Worm (Caenorhabditis elegans) whole organism, L1 larva: Measurements from ENCODE around the gene F13H8.11.
A peak's percentile ranks its signal among the peaks of the same experiment; 100 is the strongest.

ENCODE experiments used
- C04F5.9 ChIP-seq: sonication (generic microtip); optimal IDR thresholded peaks from 2 replicates; lab custom pipeline; 2016; ENCODE audit warnings: missing genetic modification characterization, missing compliant biosample characterization
- C16A3.4 ChIP-seq: fragments of 150-350 bp; optimal IDR thresholded peaks from 2 replicates; lab custom pipeline; 2014; ENCODE audit warnings: missing biosample characterization, missing genetic modification characterization
- aha-1 ChIP-seq: fragments of 150-350 bp; optimal IDR thresholded peaks from 2 replicates; lab custom pipeline; 2014; ENCODE audit warnings: missing biosample characterization, missing genetic modification characterization
- aly-2 ChIP-seq: fragments of 150-350 bp; optimal IDR thresholded peaks from 2 replicates; lab custom pipeline; 2014; ENCODE audit warnings: missing biosample characterization, missing genetic modification characterization
- ama-1 ChIP-seq: fragments of 150-350 bp; optimal IDR thresholded peaks from 2 replicates; lab custom pipeline; 2014
- ceh-82 ChIP-seq, 3 experiments: fragments of 150-350 bp in 1 of 3; sonication (generic microtip) in 2 of 3; optimal IDR thresholded peaks; 2 replicates each; lab custom pipeline; 2014 to 2017; ENCODE audit warnings: missing biosample characterization in 3 of 3, missing genetic modification characterization in 3 of 3
- ceh-88 ChIP-seq: fragments of 200-800 bp; sonication (Bioruptor generic); IDR thresholded peaks from 2 replicates; pipeline ENCODE4 v1.3.6; 2022; ENCODE audit warnings: missing genetic modification characterization, missing compliant biosample characterization
- ceh-90 ChIP-seq: sonication (generic microtip); optimal IDR thresholded peaks from 2 replicates; lab custom pipeline; 2016; ENCODE audit warnings: missing genetic modification characterization, missing compliant biosample characterization
- dsc-1 ChIP-seq: sonication (generic microtip); optimal IDR thresholded peaks from 2 replicates; lab custom pipeline; 2016; ENCODE audit warnings: mild to moderate bottlenecking, missing genetic modification characterization, missing compliant biosample characterization
- egl-13 ChIP-seq: sonication (generic microtip); optimal IDR thresholded peaks from 2 replicates; lab custom pipeline; 2016; ENCODE audit warnings: missing genotype, missing genetic modification reagents, missing genetic modification characterization, missing compliant biosample characterization
- elt-2 ChIP-seq: sonication (generic microtip); optimal IDR thresholded peaks from 2 replicates; lab custom pipeline; 2016; ENCODE audit warnings: missing genetic modification characterization, mild to moderate bottlenecking, inconsistent platforms, missing compliant biosample characterization, missing genetic modification reagents
- elt-3 ChIP-seq, 6 experiments: fragments of 150-350 bp in 1 of 6; sonication (generic microtip); optimal IDR thresholded peaks; 2 replicates each; lab custom pipeline; 2017 to 2018; ENCODE audit warnings: missing biosample characterization in 6 of 6, missing genetic modification characterization in 6 of 6, inconsistent platforms in 1 of 6
- ets-5 ChIP-seq: fragments of 200-800 bp; sonication (Bioruptor generic); IDR thresholded peaks from 2 replicates; pipeline ENCODE4 v1.3.6; 2022; ENCODE audit warnings: missing genetic modification characterization, missing compliant biosample characterization
- fkh-4 ChIP-seq: sonication (generic microtip); optimal IDR thresholded peaks from 2 replicates; lab custom pipeline; 2016; ENCODE audit warnings: missing compliant biosample characterization, missing genetic modification characterization, borderline replicate concordance
- fos-1 ChIP-seq: fragments of 150-350 bp; optimal IDR thresholded peaks from 2 replicates; lab custom pipeline; 2014; ENCODE audit warnings: missing biosample characterization, missing genetic modification characterization
- grh-1 ChIP-seq: fragments of 200-800 bp; sonication (Bioruptor generic); IDR thresholded peaks from 2 replicates; pipeline ENCODE4 v1.3.6; 2022; ENCODE audit warnings: missing genetic modification reagents, missing genetic modification characterization, missing compliant biosample characterization
- hlh-17 ChIP-seq: fragments of 200-800 bp; sonication (Bioruptor generic); optimal IDR thresholded peaks from 2 replicates; lab custom pipeline; 2018; ENCODE audit warnings: missing genetic modification characterization, mild to moderate bottlenecking, missing compliant biosample characterization, moderate library complexity, borderline replicate concordance
- hpl-2 ChIP-seq: fragments of 150-350 bp; optimal IDR thresholded peaks from 2 replicates; lab custom pipeline; 2014; ENCODE audit warnings: missing biosample characterization, missing genetic modification reagents, missing genetic modification characterization
- isw-1 ChIP-seq: fragments of 200-800 bp; sonication (Bioruptor generic); IDR thresholded peaks from 2 replicates; pipeline ENCODE4 v1.3.6; 2022; ENCODE audit warnings: missing genetic modification characterization, missing compliant biosample characterization
- lin-15B ChIP-seq: fragments of 150-350 bp; sonication (generic microtip); optimal IDR thresholded peaks from 3 replicates; lab custom pipeline; 2014; ENCODE audit warnings: missing biosample characterization, missing genetic modification characterization
- lir-3 ChIP-seq: sonication (generic microtip); optimal IDR thresholded peaks from 2 replicates; lab custom pipeline; 2016; ENCODE audit warnings: mild to moderate bottlenecking, missing genetic modification characterization, moderate library complexity, missing compliant biosample characterization; ENCODE audit not compliant: poor library complexity
- lsy-2 ChIP-seq, 2 experiments: fragments of 150-350 bp; optimal IDR thresholded peaks; 2 replicates each; lab custom pipeline; 2014; ENCODE audit warnings: missing biosample characterization in 2 of 2, missing genetic modification characterization in 2 of 2
- mab-9 ChIP-seq: fragments of 200-800 bp; sonication (Bioruptor generic); IDR thresholded peaks from 2 replicates; pipeline ENCODE4 v1.3.6; 2022; ENCODE audit warnings: missing genetic modification reagents, missing genetic modification characterization, missing compliant biosample characterization
- mdl-1 ChIP-seq, 2 experiments: fragments of 150-350 bp; optimal IDR thresholded peaks; 2 replicates each; lab custom pipeline; 2014 to 2017; ENCODE audit warnings: missing biosample characterization in 2 of 2, missing genetic modification characterization in 2 of 2, inconsistent platforms in 1 of 2
- nhr-12 ChIP-seq: sonication (generic microtip); optimal IDR thresholded peaks from 2 replicates; lab custom pipeline; 2017; ENCODE audit warnings: missing biosample characterization, missing genetic modification characterization
- nhr-20 ChIP-seq: sonication (generic microtip); optimal IDR thresholded peaks from 2 replicates; lab custom pipeline; 2016; ENCODE audit warnings: mild to moderate bottlenecking, missing genetic modification characterization, missing compliant biosample characterization
- nhr-47 ChIP-seq: sonication (generic microtip); optimal IDR thresholded peaks from 2 replicates; lab custom pipeline; 2016; ENCODE audit warnings: mild to moderate bottlenecking, missing genetic modification characterization, moderate library complexity, missing compliant biosample characterization
- nhr-71 ChIP-seq: sonication (generic microtip); optimal IDR thresholded peaks from 2 replicates; lab custom pipeline; 2016; ENCODE audit warnings: mild to moderate bottlenecking, missing genetic modification characterization, moderate library complexity, missing compliant biosample characterization
- nhr-76 ChIP-seq: sonication (generic microtip); optimal IDR thresholded peaks from 2 replicates; lab custom pipeline; 2017; ENCODE audit warnings: missing biosample characterization, missing genetic modification characterization
- nhr-77 ChIP-seq: fragments of 150-350 bp; optimal IDR thresholded peaks from 2 replicates; lab custom pipeline; 2014; ENCODE audit warnings: missing biosample characterization, missing genetic modification characterization
- nhr-84 ChIP-seq: sonication (generic microtip); optimal IDR thresholded peaks from 2 replicates; lab custom pipeline; 2017; ENCODE audit warnings: missing biosample characterization, missing genetic modification characterization
- nhr-85 ChIP-seq: sonication (generic microtip); peaks from one replicate; lab custom pipeline; 2016; ENCODE audit warnings: missing genetic modification characterization, inconsistent platforms, missing compliant biosample characterization
- pag-3 ChIP-seq: sonication (generic microtip); optimal IDR thresholded peaks from 2 replicates; lab custom pipeline; 2017; ENCODE audit warnings: missing genetic modification characterization, mild to moderate bottlenecking, missing compliant biosample characterization, antibody characterized with exemption, borderline replicate concordance; ENCODE audit not compliant: insufficient read depth
- pax-3 ChIP-seq: fragments of 200-800 bp; sonication (Bioruptor generic); optimal IDR thresholded peaks from 2 replicates; lab custom pipeline; 2018; ENCODE audit warnings: mild to moderate bottlenecking, missing genetic modification characterization, moderate library complexity, missing compliant biosample characterization
- pqm-1 ChIP-seq: sonication (generic microtip); optimal IDR thresholded peaks from 3 replicates; lab custom pipeline; 2017; ENCODE audit warnings: missing biosample characterization, missing genetic modification characterization
- rnt-1 ChIP-seq: sonication (generic microtip); optimal IDR thresholded peaks from 2 replicates; lab custom pipeline; 2016; ENCODE audit warnings: mild to moderate bottlenecking, missing genetic modification characterization, moderate library complexity, missing compliant biosample characterization
- skn-1 ChIP-seq: fragments of 150-350 bp; optimal IDR thresholded peaks from 2 replicates; lab custom pipeline; 2014; ENCODE audit warnings: missing biosample characterization, missing genetic modification characterization
- snpc-4 ChIP-seq: fragments of 150-350 bp; optimal IDR thresholded peaks from 2 replicates; lab custom pipeline; 2014; ENCODE audit warnings: missing biosample characterization, missing genetic modification characterization
- snu-23 ChIP-seq: sonication (generic microtip); optimal IDR thresholded peaks from 2 replicates; lab custom pipeline; 2016; ENCODE audit warnings: missing genetic modification characterization, missing compliant biosample characterization
- sox-4 ChIP-seq: sonication (generic microtip); optimal IDR thresholded peaks from 2 replicates; lab custom pipeline; 2016; ENCODE audit warnings: missing genetic modification characterization, missing compliant biosample characterization
- sptf-1 ChIP-seq: fragments of 150-350 bp; optimal IDR thresholded peaks from 2 replicates; lab custom pipeline; 2014; ENCODE audit warnings: missing biosample characterization, missing genetic modification characterization
- swsn-7 ChIP-seq: sonication (generic microtip); optimal IDR thresholded peaks from 2 replicates; lab custom pipeline; 2016; ENCODE audit warnings: missing genetic modification characterization, missing compliant biosample characterization
- tbx-2 ChIP-seq: sonication (generic microtip); optimal IDR thresholded peaks from 2 replicates; lab custom pipeline; 2016; ENCODE audit warnings: missing genetic modification characterization, missing compliant biosample characterization
- tlp-1 ChIP-seq: fragments of 150-350 bp; optimal IDR thresholded peaks from 2 replicates; lab custom pipeline; 2014; ENCODE audit warnings: missing biosample characterization, missing genetic modification characterization
- unc-130 ChIP-seq: fragments of 150-350 bp; optimal IDR thresholded peaks from 2 replicates; lab custom pipeline; 2017; ENCODE audit warnings: missing biosample characterization, missing genetic modification characterization, inconsistent platforms
- unc-98 ChIP-seq: fragments of 200-800 bp; sonication (Bioruptor generic); IDR thresholded peaks from 2 replicates; pipeline ENCODE4 v1.3.6; 2022; ENCODE audit warnings: missing genetic modification characterization, missing compliant biosample characterization
- vab-15 ChIP-seq: sonication (generic microtip); optimal IDR thresholded peaks from 2 replicates; lab custom pipeline; 2017; ENCODE audit warnings: missing genotype, mild to moderate bottlenecking, missing genetic modification characterization, missing compliant biosample characterization
- xbp-1 ChIP-seq: sonication (generic microtip); optimal IDR thresholded peaks from 2 replicates; lab custom pipeline; 2016; ENCODE audit warnings: missing genetic modification characterization, missing compliant biosample characterization
- zag-1 ChIP-seq: fragments of 150-350 bp; optimal IDR thresholded peaks from 2 replicates; lab custom pipeline; 2014; ENCODE audit warnings: missing biosample characterization, missing genetic modification characterization
- zip-4 ChIP-seq: fragments of 200-800 bp; sonication (Bioruptor generic); optimal IDR thresholded peaks from 2 replicates; lab custom pipeline; 2018; ENCODE audit warnings: mild to moderate bottlenecking, missing genetic modification characterization, moderate library complexity, missing compliant biosample characterization
- ztf-11 ChIP-seq, 2 experiments: sonication (generic microtip); optimal IDR thresholded peaks; 2 replicates each; lab custom pipeline; 2016 to 2017; ENCODE audit warnings: missing genetic modification characterization in 2 of 2, missing biosample characterization in 1 of 2, missing compliant biosample characterization in 1 of 2
- ztf-4 ChIP-seq: fragments of 150-350 bp; optimal IDR thresholded peaks from 2 replicates; lab custom pipeline; 2014; ENCODE audit warnings: missing biosample characterization, missing genetic modification characterization

The F13H8.11 gene

DNA sequence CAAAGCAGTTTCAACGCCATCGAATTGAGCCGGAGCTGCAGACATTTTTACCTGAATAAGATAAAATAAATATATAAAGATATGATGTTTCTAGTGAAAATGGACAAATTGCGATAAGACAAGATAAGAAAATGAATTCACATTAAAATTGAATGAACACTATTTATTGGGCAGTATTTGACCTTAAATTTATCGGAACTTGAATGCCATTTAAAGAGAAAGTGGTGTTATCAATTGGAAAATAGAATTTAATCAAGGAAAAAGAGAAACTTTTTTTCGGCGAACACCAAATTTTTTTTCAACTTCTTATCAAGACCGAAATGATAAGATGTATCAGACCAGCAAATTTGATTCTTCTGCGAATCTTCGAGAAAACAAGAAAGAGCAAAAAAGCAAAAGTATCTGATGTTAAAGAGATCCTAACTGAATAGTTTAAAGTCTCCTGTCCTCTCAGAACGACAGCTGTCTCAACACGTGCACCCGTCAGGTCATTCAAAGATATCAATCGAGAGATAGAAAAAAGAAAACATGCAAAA lies 30.3 kb upstream of the F13H8.11 start, which contains the start of gene upb-1 (continued):
- TF ChIP-seq skn-1 (tag; lab: Kevin White, UChicago) (no peak), pqm-1 (no peak), nhr-85 (tag; lab: Kevin White, UChicago) (no peak), C04F5.9 (no peak), sox-4 (tag; lab: Kevin White, UChicago) (no peak), tbx-2 (no peak), hpl-2 (GFP tag; lab: Kevin White, UChicago) (no peak), lsy-2 (tag; optimal IDR thresholded peaks at IDR 0.05; lab: Kevin White, UChicago) (peak; percentile 42 to 67), lir-3 (no peak), nhr-71 (tag; lab: Kevin White, UChicago) (peak; percentile 82), snu-23 (peak; percentile 55), elt-2 (peak; percentile 32), fos-1 (tag; lab: Kevin White, UChicago) (no peak), ets-5 (GFP tag; lab: Robert Waterston, UW) (no peak), hlh-17 (GFP tag; lab: Kevin White, UChicago) (no peak), zip-4 (no peak), xbp-1 (tag; lab: Kevin White, UChicago) (no peak), ztf-4 (tag; lab: Kevin White, UChicago) (no peak), unc-130 (peak; percentile 39), isw-1 (no peak), C16A3.4 (tag; lab: Kevin White, UChicago) (no peak), zag-1 (tag; lab: Kevin White, UChicago) (no peak), nhr-47 (tag; lab: Kevin White, UChicago) (peak; percentile 3), swsn-7 (tag; lab: Kevin White, UChicago) (peak; percentile 7), ceh-88 (GFP tag; lab: Robert Waterston, UW) (no peak), ceh-82 (tag; optimal IDR thresholded peaks at IDR 0.05; lab: Kevin White, UChicago) (no peak), unc-98 (GFP tag; lab: Robert Waterston, UW) (no peak), dsc-1 (tag; lab: Kevin White, UChicago) (no peak), nhr-12 (no peak), nhr-20 (peak; percentile 52), tlp-1 (tag; lab: Kevin White, UChicago) (no peak), mdl-1 (tag; optimal IDR thresholded peaks at IDR 0.05; lab: Kevin White, UChicago) (peak in 1 of 2 experiments; percentile 64), sptf-1 (no peak), grh-1 (no peak), aly-2 (tag; lab: Kevin White, UChicago) (no peak), pag-3 (tag; lab: Kevin White, UChicago) (no peak), rnt-1 (tag; lab: Kevin White, UChicago) (peak; percentile 62), nhr-84 (tag; lab: Kevin White, UChicago) (no peak), lin-15B (no peak), pax-3 (tag; lab: Kevin White, UChicago) (no peak), nhr-77 (tag; lab: Kevin White, UChicago) (no peak), ama-1 (lab: Kevin White, UChicago) (no peak), aha-1 (tag; lab: Kevin White, UChicago) (no peak), vab-15 (no peak), egl-13 (tag; lab: Kevin White, UChicago) (no peak), elt-3 (tag; optimal IDR thresholded peaks at IDR 0.05; lab: Kevin White, UChicago) (no peak), fkh-4 (tag; lab: Kevin White, UChicago) (no peak), ceh-90 (tag; lab: Kevin White, UChicago) (no peak), snpc-4 (tag; lab: Kevin White, UChicago) (no peak), nhr-76 (tag; lab: Kevin White, UChicago) (no peak), mab-9 (GFP tag; lab: Robert Waterston, UW) (no peak), ztf-11 (tag; optimal IDR thresholded peaks at IDR 0.05; lab: Kevin White, UChicago) (no peak)
